Worm (Caenorhabditis elegans): Measurements from ENCODE around the gene M57.1.

DNA sequence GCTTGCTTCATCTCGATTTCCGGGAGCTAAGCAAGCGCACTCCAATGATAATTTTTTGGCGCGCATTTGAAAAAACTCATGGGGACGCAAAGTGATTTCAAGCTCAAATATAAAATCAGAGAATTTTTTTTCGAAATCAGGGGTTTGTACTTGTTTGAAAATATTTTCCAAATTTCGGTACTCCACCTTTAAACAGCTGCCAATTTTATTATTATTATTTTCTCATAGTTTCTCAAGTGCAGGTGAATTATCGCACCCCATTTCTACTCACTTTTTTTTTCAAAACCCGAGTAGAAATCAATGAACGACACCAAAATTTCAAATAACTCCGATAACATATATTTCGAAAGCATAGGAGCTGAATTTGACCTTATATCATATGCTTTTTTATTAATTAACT, 28.1 kb upstream of the M57.1 start, which contains the start of gene srz-83:
- TF ChIP-seq egl-27 (tag; optimal IDR thresholded peaks at IDR 0.05) (no peak), nhr-71 (tag; optimal IDR thresholded peaks at IDR 0.05) (no peak)
